Fruit fly (Drosophila melanogaster): Measurements from ENCODE around the gene Gpdh3.

DNA sequence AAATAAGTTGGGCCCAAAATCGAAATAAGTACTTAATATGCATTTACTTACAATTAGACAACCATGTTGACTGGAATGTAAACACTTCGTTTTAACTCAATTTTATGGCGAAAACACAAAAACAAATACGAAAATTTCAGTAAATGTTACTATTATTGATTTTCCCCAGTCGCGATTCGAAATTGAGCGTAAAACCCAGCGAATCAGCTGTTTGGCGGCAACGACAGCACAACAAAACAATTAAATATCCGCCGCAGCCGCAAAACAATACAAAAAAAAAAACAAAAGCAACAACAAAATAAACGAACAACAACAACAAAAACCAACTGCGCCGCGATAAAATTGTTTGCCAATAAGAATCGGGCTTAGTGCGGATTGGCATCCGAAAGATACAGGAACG, 7.8 kb downstream of the Gpdh3 start, which contains the start of the genes CAH8 and CG7059:
- TF ChIP-seq achi (GFP tag; optimal IDR thresholded peaks at IDR 0.05) (no peak), CG6854 (GFP tag; optimal IDR thresholded peaks at IDR 0.05) (no peak), Eip75B (GFP tag; optimal IDR thresholded peaks at IDR 0.05) (no peak), CG6792 (GFP tag; optimal IDR thresholded peaks at IDR 0.05) (no peak), dsx (GFP tag; optimal IDR thresholded peaks at IDR 0.05; ENCODE audit: poor library complexity, severe bottlenecking) (no peak)

All from whole organism, prepupa.